Worm (Caenorhabditis elegans): ENCODE results near the gene C41H7.2.

- TF ChIP-seq nhr-237 (tag; optimal IDR thresholded peaks at IDR 0.05) = no peak
- no peak for TF ChIP-seq mdl-1 (tag; optimal IDR thresholded peaks at IDR 0.05)
- no peak for TF ChIP-seq nhr-77 (tag; optimal IDR thresholded peaks at IDR 0.05)
- TF ChIP-seq F13H6.1 (tag; optimal IDR thresholded peaks at IDR 0.05) = no peak
- TF ChIP-seq unc-39 (tag; optimal IDR thresholded peaks at IDR 0.05) = no peak
Measured at ce11 chrII:2991555-2992083, 23.0 kb upstream of the C41H7.2 start, which contains the start of gene K08A2.2.
